Fruit fly (Drosophila melanogaster) whole organism, embryonic: Measurements from ENCODE around the gene CG3918.

Source experiments
- Ada2b ChIP-seq: fragments of 200-800 bp; sonication (Bioruptor generic); IDR thresholded peaks from 2 replicates; pipeline ENCODE4 v1.3.6; 2022; ENCODE audit warnings: missing biosample characterization, missing genetic modification characterization
- Atf-2 ChIP-seq: fragments of 200-800 bp; sonication (Bioruptor generic); optimal IDR thresholded peaks from 2 replicates; lab custom pipeline; 2016; ENCODE audit warnings: missing biosample characterization, missing genetic modification characterization
- Atf6 ChIP-seq: fragments of 200-800 bp; sonication (Bioruptor generic); IDR thresholded peaks from 2 replicates; pipeline ENCODE4 v1.3.6; 2022; ENCODE audit warnings: missing biosample characterization, missing genetic modification characterization
- CG11398 ChIP-seq: fragments of 200-800 bp; sonication (Bioruptor generic); optimal IDR thresholded peaks from 2 replicates; lab custom pipeline; 2016; ENCODE audit warnings: missing biosample characterization, missing genetic modification characterization
- CG11504 ChIP-seq: fragments of 200-800 bp; sonication (Bioruptor generic); optimal IDR thresholded peaks from 3 replicates; lab custom pipeline; 2019; ENCODE audit warnings: missing biosample characterization, mild to moderate bottlenecking, missing genetic modification characterization, moderate library complexity
- CG14441 ChIP-seq: fragments of 200-800 bp; sonication (Bioruptor generic); IDR thresholded peaks from 2 replicates; pipeline ENCODE4 v1.3.6; 2022; ENCODE audit warnings: missing biosample characterization, missing genetic modification characterization
- CG14710 ChIP-seq: fragments of 200-800 bp; sonication (Bioruptor generic); optimal IDR thresholded peaks from 3 replicates; lab custom pipeline; 2019; ENCODE audit warnings: missing biosample characterization, mild to moderate bottlenecking, missing genetic modification characterization, moderate library complexity
- CG15011 ChIP-seq: fragments of 200-800 bp; sonication (Bioruptor generic); optimal IDR thresholded peaks from 3 replicates; lab custom pipeline; 2018; ENCODE audit warnings: missing biosample characterization, mild to moderate bottlenecking, missing genetic modification characterization
- CG16815 ChIP-seq: fragments of 200-800 bp; sonication (Bioruptor generic); optimal IDR thresholded peaks from 3 replicates; lab custom pipeline; 2017; ENCODE audit warnings: missing biosample characterization, mild to moderate bottlenecking, missing genetic modification characterization
- CG18764 ChIP-seq: fragments of 200-800 bp; sonication (Bioruptor generic); optimal IDR thresholded peaks from 3 replicates; lab custom pipeline; 2016; ENCODE audit warnings: missing biosample characterization, missing genetic modification characterization
- CG30020 ChIP-seq: fragments of 200-800 bp; optimal IDR thresholded peaks from 2 replicates; lab custom pipeline; 2019; ENCODE audit warnings: missing biosample characterization, mild to moderate bottlenecking, missing genetic modification characterization, moderate library complexity
- CG30403 ChIP-seq: fragments of 200-800 bp; sonication (Bioruptor generic); optimal IDR thresholded peaks from 3 replicates; lab custom pipeline; 2016; ENCODE audit warnings: missing biosample characterization, missing genetic modification characterization
- CG30431 ChIP-seq: fragments of 200-800 bp; sonication (Bioruptor generic); optimal IDR thresholded peaks from 2 replicates; lab custom pipeline; 2017; ENCODE audit warnings: missing biosample characterization, missing genetic modification characterization
- CG4617 ChIP-seq: fragments of 200-800 bp; sonication (Bioruptor generic); optimal IDR thresholded peaks from 3 replicates; lab custom pipeline; 2016; ENCODE audit warnings: missing biosample characterization, missing genetic modification characterization, borderline replicate concordance
- CG7357 ChIP-seq: fragments of 200-800 bp; sonication (Bioruptor generic); IDR thresholded peaks from 3 replicates; pipeline ENCODE4 v1.3.6; 2022; ENCODE audit warnings: missing biosample characterization, missing genetic modification characterization
- CG8924 ChIP-seq: fragments of 200-800 bp; optimal IDR thresholded peaks from 3 replicates; lab custom pipeline; 2019; ENCODE audit warnings: missing biosample characterization, mild to moderate bottlenecking, missing genetic modification characterization, moderate library complexity
- CG9797 ChIP-seq: fragments of 200-800 bp; sonication (Bioruptor generic); optimal IDR thresholded peaks from 3 replicates; lab custom pipeline; 2018; ENCODE audit warnings: missing biosample characterization, mild to moderate bottlenecking, missing genetic modification characterization
- CTCF ChIP-seq: fragments of 200-800 bp; sonication (Bioruptor generic); optimal IDR thresholded peaks from 2 replicates; lab custom pipeline; 2017; ENCODE audit warnings: missing biosample characterization, mild to moderate bottlenecking, missing genetic modification characterization, moderate library complexity
- Dip3 ChIP-seq: fragments of 200-800 bp; sonication (Bioruptor generic); optimal IDR thresholded peaks from 3 replicates; lab custom pipeline; 2016; ENCODE audit warnings: missing biosample characterization, missing genetic modification characterization
- Hmr ChIP-seq: fragments of 200-800 bp; sonication (Bioruptor generic); optimal IDR thresholded peaks from 3 replicates; lab custom pipeline; 2017; ENCODE audit warnings: mild to moderate bottlenecking, missing biosample characterization, missing genetic modification reagents, missing genetic modification characterization
- Hr39 ChIP-seq: fragments of >200 bp; optimal IDR thresholded peaks from 2 replicates; lab custom pipeline; 2017
- Lhr ChIP-seq: fragments of 200-800 bp; sonication (Bioruptor generic); optimal IDR thresholded peaks from 3 replicates; lab custom pipeline; 2017; ENCODE audit warnings: mild to moderate bottlenecking, missing biosample characterization, missing genetic modification reagents, missing genetic modification characterization
- MBD-R2 ChIP-seq: fragments of 200-800 bp; sonication (Bioruptor generic); IDR thresholded peaks from 2 replicates; pipeline ENCODE4 v1.3.6; 2022; ENCODE audit warnings: missing biosample characterization, missing genetic modification characterization
- MESR4 ChIP-seq: fragments of 200-800 bp; sonication (Bioruptor generic); optimal IDR thresholded peaks from 2 replicates; lab custom pipeline; 2018; ENCODE audit warnings: missing biosample characterization, mild to moderate bottlenecking, missing genetic modification characterization, moderate library complexity
- NfI ChIP-seq: fragments of 200-800 bp; sonication (Bioruptor generic); optimal IDR thresholded peaks from 3 replicates; lab custom pipeline; 2018; ENCODE audit warnings: missing biosample characterization, mild to moderate bottlenecking, missing genetic modification characterization, moderate library complexity
- Ssrp ChIP-seq: fragments of 200-800 bp; sonication (Bioruptor generic); optimal IDR thresholded peaks from 2 replicates; lab custom pipeline; 2018; ENCODE audit warnings: missing biosample characterization, mild to moderate bottlenecking, missing genetic modification characterization, moderate library complexity
- Taf1 ChIP-seq: fragments of 200-800 bp; sonication (Bioruptor generic); IDR thresholded peaks from 2 replicates; pipeline ENCODE4 v1.3.6; 2022; ENCODE audit warnings: missing biosample characterization, missing genetic modification characterization
- dmrt99B ChIP-seq: fragments of 200-800 bp; sonication (Bioruptor generic); optimal IDR thresholded peaks from 2 replicates; lab custom pipeline; 2018; ENCODE audit warnings: missing biosample characterization, mild to moderate bottlenecking, missing genetic modification characterization, moderate library complexity
- fu2 ChIP-seq: fragments of 200-800 bp; sonication (Bioruptor generic); optimal IDR thresholded peaks from 2 replicates; lab custom pipeline; 2016; ENCODE audit warnings: missing biosample characterization, missing genetic modification characterization
- gem ChIP-seq: fragments of 200-800 bp; sonication (Bioruptor generic); optimal IDR thresholded peaks from 2 replicates; lab custom pipeline; 2019; ENCODE audit warnings: missing biosample characterization, mild to moderate bottlenecking, missing genetic modification characterization, moderate library complexity
- grn ChIP-seq: fragments of 200-800 bp; sonication (Bioruptor generic); optimal IDR thresholded peaks from 3 replicates; lab custom pipeline; 2017; ENCODE audit warnings: missing biosample characterization, missing genetic modification characterization
- kni ChIP-seq: fragments of 200-800 bp; sonication (Bioruptor generic); optimal IDR thresholded peaks from 3 replicates; lab custom pipeline; 2017; ENCODE audit warnings: mild to moderate bottlenecking, missing biosample characterization, missing genetic modification reagents, missing genetic modification characterization
- mam ChIP-seq: fragments of 200-800 bp; sonication (Bioruptor generic); optimal IDR thresholded peaks from 3 replicates; lab custom pipeline; 2016; ENCODE audit warnings: missing biosample characterization, missing genetic modification characterization
- nerfin-2 ChIP-seq: fragments of 200-800 bp; sonication (Bioruptor generic); IDR thresholded peaks from 2 replicates; pipeline ENCODE4 v1.3.6; 2022; ENCODE audit warnings: missing biosample characterization, missing genetic modification characterization; ENCODE audit not compliant: partially characterized antibody
- pb ChIP-seq: fragments of 200-800 bp; sonication (Bioruptor generic); optimal IDR thresholded peaks from 3 replicates; lab custom pipeline; 2016; ENCODE audit warnings: missing biosample characterization, missing genetic modification characterization
- pzg ChIP-seq: fragments of 200-800 bp; sonication (Bioruptor generic); optimal IDR thresholded peaks from 3 replicates; lab custom pipeline; 2018; ENCODE audit warnings: missing biosample characterization, mild to moderate bottlenecking, missing genetic modification characterization, moderate library complexity
- row ChIP-seq: fragments of 200-800 bp; sonication (Bioruptor generic); IDR thresholded peaks from 3 replicates; pipeline ENCODE4 v1.3.6; 2022; ENCODE audit warnings: missing biosample characterization, missing genetic modification characterization
- salm ChIP-seq: fragments of 200-800 bp; sonication (Bioruptor generic); optimal IDR thresholded peaks from 2 replicates; lab custom pipeline; 2018; ENCODE audit warnings: missing biosample characterization, mild to moderate bottlenecking, missing genetic modification characterization
- sima ChIP-seq: fragments of 200-800 bp; sonication (Bioruptor generic); optimal IDR thresholded peaks from 2 replicates; lab custom pipeline; 2016; ENCODE audit warnings: missing biosample characterization, missing genetic modification characterization
- ssp ChIP-seq: fragments of 200-800 bp; sonication (Bioruptor generic); IDR thresholded peaks from 2 replicates; pipeline ENCODE4 v1.3.6; 2022; ENCODE audit warnings: missing biosample characterization, missing genetic modification characterization
- stwl ChIP-seq: fragments of 200-800 bp; sonication (Bioruptor generic); optimal IDR thresholded peaks from 3 replicates; lab custom pipeline; 2018; ENCODE audit warnings: missing biosample characterization, mild to moderate bottlenecking, missing genetic modification characterization, moderate library complexity
- tin ChIP-seq: fragments of 200-800 bp; sonication (Bioruptor generic); optimal IDR thresholded peaks from 3 replicates; lab custom pipeline; 2016; ENCODE audit warnings: missing biosample characterization, missing genetic modification characterization
- tna ChIP-seq: fragments of 200-800 bp; sonication (Bioruptor generic); IDR thresholded peaks from 2 replicates; pipeline ENCODE4 v1.3.6; 2022; ENCODE audit warnings: missing biosample characterization, missing genetic modification characterization; ENCODE audit not compliant: partially characterized antibody
- unpg ChIP-seq: fragments of 200-800 bp; sonication (Bioruptor generic); optimal IDR thresholded peaks from 3 replicates; lab custom pipeline; 2018; ENCODE audit warnings: missing biosample characterization, mild to moderate bottlenecking, missing genetic modification characterization, moderate library complexity
- zf30C ChIP-seq: fragments of 200-800 bp; sonication (Bioruptor generic); optimal IDR thresholded peaks from 3 replicates; lab custom pipeline; 2018; ENCODE audit warnings: missing biosample characterization, mild to moderate bottlenecking, missing genetic modification characterization
- zfh1 ChIP-seq: fragments of 200-800 bp; sonication (Bioruptor generic); IDR thresholded peaks from 3 replicates; pipeline ENCODE4 v1.3.6; 2022; ENCODE audit warnings: missing biosample characterization, missing genetic modification characterization

The CG3918 gene

DNA sequence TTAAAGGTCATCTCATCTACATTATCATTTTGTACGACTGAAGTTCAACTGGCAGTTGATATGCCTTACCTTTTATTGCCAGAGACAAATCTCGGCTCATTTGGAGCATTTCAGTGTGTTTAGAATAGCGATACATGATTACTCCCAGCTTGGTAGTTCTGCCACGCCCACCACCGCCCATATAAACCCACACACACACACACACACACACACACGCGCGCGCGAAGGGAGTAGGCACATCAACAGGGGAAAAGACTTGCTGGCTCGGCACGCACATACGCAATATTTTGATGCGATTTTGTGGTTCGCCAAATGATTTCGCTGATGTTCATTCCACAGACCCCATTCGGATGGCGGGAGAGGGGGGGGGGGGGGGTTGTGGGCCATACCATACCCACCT is 11.1 kb upstream of the CG3918 start:
- TF ChIP-seq CG18764 = no peak
- TF ChIP-seq Hr39 (lab: Kevin White, UChicago) = peak; percentile 86

DNA sequence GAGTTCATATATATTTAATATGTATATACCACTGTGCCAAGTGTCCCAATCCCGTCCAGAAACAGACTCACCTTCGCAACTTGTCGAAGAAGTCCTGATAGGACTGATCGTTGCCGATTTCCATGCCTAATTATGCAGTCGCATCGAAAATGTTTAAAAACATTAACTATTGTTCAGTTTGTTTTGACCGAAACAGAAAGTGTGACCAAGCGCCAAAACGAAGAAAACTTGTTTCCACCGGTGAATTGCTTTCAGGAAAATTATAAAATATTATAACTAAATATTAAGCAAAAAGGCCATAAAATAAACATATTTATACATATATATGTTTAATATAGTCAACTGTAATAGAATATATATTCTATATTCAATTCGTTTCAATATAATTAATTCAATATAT is 3.4 kb downstream of the CG3918 start, which contains the start of gene CG3342:
Gene CG3342, minus strand, starts transcription at position 209 of the 400 bp plus-strand sequence.
- TF ChIP-seq fu2 (GFP tag; lab: Kevin White, UChicago) (no peak), gem (peak; percentile 21), CG14710 (peak; percentile 41), CG30403 (no peak), Ada2b (no peak), salm (tag; lab: Kevin White, UChicago) (no peak), ssp (GFP tag; lab: Robert Waterston, UW) (peak; percentile 57), CG4617 (peak; percentile 6), CG11504 (peak; percentile 8), Taf1 (GFP tag; lab: Robert Waterston, UW) (no peak), tin (GFP tag; lab: Kevin White, UChicago) (no peak), zf30C (GFP tag; lab: Kevin White, UChicago) (no peak), sima (GFP tag; lab: Kevin White, UChicago) (no peak), zfh1 (GFP tag; lab: Robert Waterston, UW) (no peak), nerfin-2 (no peak), Ssrp (tag; lab: Kevin White, UChicago) (no peak), Atf-2 (GFP tag; lab: Kevin White, UChicago) (no peak), Dip3 (no peak), kni (GFP tag; lab: Kevin White, UChicago) (no peak), mam (GFP tag; lab: Kevin White, UChicago) (no peak), NfI (no peak), CG30020 (tag; lab: Kevin White, UChicago) (peak; percentile 47), CG11398 (no peak), grn (no peak), CG16815 (GFP tag; lab: Kevin White, UChicago) (no peak), CG14441 (GFP tag; lab: Robert Waterston, UW) (peak; percentile 73), tna (GFP tag; lab: Robert Waterston, UW) (no peak), Lhr (GFP tag; lab: Kevin White, UChicago) (no peak), Hmr (GFP tag; lab: Kevin White, UChicago) (no peak), CG9797 (peak; percentile 9), stwl (tag; lab: Kevin White, UChicago) (peak; percentile 36), Atf6 (GFP tag; lab: Robert Waterston, UW) (no peak), CG30431 (GFP tag; lab: Kevin White, UChicago) (no peak), CTCF (no peak), dmrt99B (tag; lab: Kevin White, UChicago) (no peak), unpg (GFP tag; lab: Kevin White, UChicago) (no peak), pzg (GFP tag; lab: Kevin White, UChicago) (peak; percentile 4), CG7357 (GFP tag; lab: Robert Waterston, UW) (peak; percentile 71; the same call in 2 of the 3 replicates), MESR4 (GFP tag; lab: Kevin White, UChicago) (peak; percentile 5), CG8924 (tag; lab: Kevin White, UChicago) (peak; percentile 17), MBD-R2 (GFP tag; lab: Robert Waterston, UW) (peak; percentile 52), CG15011 (GFP tag; lab: Kevin White, UChicago) (no peak), row (GFP tag; lab: Robert Waterston, UW) (peak; percentile 46; the same call in 2 of the 3 replicates), pb (GFP tag; lab: Kevin White, UChicago) (no peak)
